Fruit fly (Drosophila melanogaster): ENCODE measurements around the gene Ccp84Ab.
A peak's percentile ranks its signal among the peaks of the same experiment; 100 is the strongest.

The Ccp84Ab gene

dm6 chr3R:6723537-6724171, 21.0 kb upstream of the Ccp84Ab start (continued):
- no peak for TF ChIP-seq Lim3 (GFP tag; IDR thresholded peaks at IDR 0.05)
- TF ChIP-seq Dek (tag; optimal IDR thresholded peaks at IDR 0.05), result no peak
- peak; percentile 4 for TF ChIP-seq CG17385 (GFP tag; optimal IDR thresholded peaks at IDR 0.05)
- no peak for TF ChIP-seq ase (GFP tag; IDR thresholded peaks at IDR 0.05)
- no peak for TF ChIP-seq CG12659 (GFP tag; optimal IDR thresholded peaks at IDR 0.05)
- no peak for TF ChIP-seq NfI (GFP tag; optimal IDR thresholded peaks at IDR 0.05)
- no peak for TF ChIP-seq Nf-YC (tag; optimal IDR thresholded peaks at IDR 0.05)
- TF ChIP-seq CG12071 (GFP tag; optimal IDR thresholded peaks at IDR 0.05), result no peak
- TF ChIP-seq ken (GFP tag; IDR thresholded peaks at IDR 0.05), result 0 out of 3 replicates have a peak, but pooled peaks have one; percentile 31
- TF ChIP-seq Atf-2 (GFP tag; optimal IDR thresholded peaks at IDR 0.05), result no peak
- TF ChIP-seq yki (optimal IDR thresholded peaks at IDR 0.05), result no peak
- TF ChIP-seq CG5245 (GFP tag; optimal IDR thresholded peaks at IDR 0.05), result no peak
- no peak for TF ChIP-seq BEAF-32 (GFP tag; optimal IDR thresholded peaks at IDR 0.05)
- TF ChIP-seq trem (tag; optimal IDR thresholded peaks at IDR 0.05), result peak; percentile 44
- 0 out of 2 replicates have a peak, but pooled peaks have one; percentile 22 for TF ChIP-seq CG17328 (GFP tag; IDR thresholded peaks at IDR 0.05)
- TF ChIP-seq Gug (GFP tag; IDR thresholded peaks at IDR 0.05), result no peak
- TF ChIP-seq NC2α (GFP tag; optimal IDR thresholded peaks at IDR 0.05), result no peak
- no peak for TF ChIP-seq TFAM (GFP tag; optimal IDR thresholded peaks at IDR 0.05)
- TF ChIP-seq CG6689 (GFP tag; IDR thresholded peaks at IDR 0.05), result 0 out of 2 replicates have a peak, but pooled peaks have one; percentile 22
- no peak for TF ChIP-seq CG32772 (GFP tag; IDR thresholded peaks at IDR 0.05)
- no peak for TF ChIP-seq CG12219 (GFP tag; optimal IDR thresholded peaks at IDR 0.05)
- peak; percentile 15 for TF ChIP-seq Deaf1 (tag; optimal IDR thresholded peaks at IDR 0.05)
- TF ChIP-seq CG9215 (GFP tag; IDR thresholded peaks at IDR 0.05), result no peak
- peak; percentile 74 for TF ChIP-seq CG18262 (tag; optimal IDR thresholded peaks at IDR 0.05)
- no peak for TF ChIP-seq Hmx (GFP tag; optimal IDR thresholded peaks at IDR 0.05)
- no peak for TF ChIP-seq CG7372 (GFP tag; IDR thresholded peaks at IDR 0.05)
- peak; percentile 51 for TF ChIP-seq CG10267 (tag; optimal IDR thresholded peaks at IDR 0.05)
- no peak for TF ChIP-seq NK7.1 (GFP tag; optimal IDR thresholded peaks at IDR 0.05)
- TF ChIP-seq CG34422 (GFP tag; IDR thresholded peaks at IDR 0.05), result no peak
- peak; percentile 14 for TF ChIP-seq Antp (GFP tag; optimal IDR thresholded peaks at IDR 0.05)
- no peak for TF ChIP-seq CG5953 (GFP tag; IDR thresholded peaks at IDR 0.05)
- TF ChIP-seq Fer1 (GFP tag; optimal IDR thresholded peaks at IDR 0.05), result no peak
- no peak for TF ChIP-seq ind (GFP tag; optimal IDR thresholded peaks at IDR 0.05)
- TF ChIP-seq Drgx (GFP tag; IDR thresholded peaks at IDR 0.05), result no peak
- peak in 1 of 2 experiments; percentile 2 for TF ChIP-seq dpn (GFP tag; optimal IDR thresholded peaks at IDR 0.05)
- TF ChIP-seq repo (GFP tag; optimal IDR thresholded peaks at IDR 0.05), result no peak
- TF ChIP-seq tio (GFP tag; optimal IDR thresholded peaks at IDR 0.05), result no peak
- no peak for TF ChIP-seq E2f2 (GFP tag; IDR thresholded peaks at IDR 0.05)
- no peak for TF ChIP-seq CG11247 (GFP tag; IDR thresholded peaks at IDR 0.05)
- peak; percentile 64 for TF ChIP-seq fd102C (GFP tag; optimal IDR thresholded peaks at IDR 0.05)
- TF ChIP-seq bbx (GFP tag; IDR thresholded peaks at IDR 0.05; ENCODE audit: partially characterized antibody), result no peak
- TF ChIP-seq CoRest (tag; optimal IDR thresholded peaks at IDR 0.05), result no peak
- TF ChIP-seq gro (GFP tag; optimal IDR thresholded peaks at IDR 0.05), result no peak
- TF ChIP-seq Ada2b (GFP tag; IDR thresholded peaks at IDR 0.05), result no peak
- TF ChIP-seq CG3995 (GFP tag; optimal IDR thresholded peaks at IDR 0.05), result no peak
- TF ChIP-seq Chrac-16 (GFP tag; optimal IDR thresholded peaks at IDR 0.05), result peak; percentile 3
- peak; percentile 23 for TF ChIP-seq ATbp (GFP tag; optimal IDR thresholded peaks at IDR 0.05)
- no peak for TF ChIP-seq ham (GFP tag; IDR thresholded peaks at IDR 0.05)
- no peak for TF ChIP-seq ewg (GFP tag; optimal IDR thresholded peaks at IDR 0.05)
- TF ChIP-seq C15 (GFP tag; IDR thresholded peaks at IDR 0.05), result no peak
- no peak for TF ChIP-seq CG18476 (GFP tag; optimal IDR thresholded peaks at IDR 0.05)
- no peak for TF ChIP-seq H15 (GFP tag; IDR thresholded peaks at IDR 0.05)

Measured in whole organism, embryonic.